Worm (Caenorhabditis elegans) whole organism, early embryonic: Measurements from ENCODE around the gene elc-2.
"Not testable (repeated sequence)": the region's sequence is repeated elsewhere in the genome, so short reads cannot be mapped to it uniquely, and the experiment has no call there.

Source experiments
- B0310.2 ChIP-seq: sonication (generic microtip); optimal IDR thresholded peaks from 2 replicates; lab custom pipeline; 2016; ENCODE audit warnings: mild to moderate bottlenecking, missing genetic modification characterization, missing compliant biosample characterization
- F13C5.2 ChIP-seq: sonication (generic microtip); optimal IDR thresholded peaks from 2 replicates; lab custom pipeline; 2017; ENCODE audit warnings: mild to moderate bottlenecking, missing genetic modification characterization, inconsistent platforms, missing compliant biosample characterization
- aly-1 ChIP-seq: sonication (generic microtip); optimal IDR thresholded peaks from 2 replicates; lab custom pipeline; 2016; ENCODE audit warnings: missing genetic modification characterization, missing compliant biosample characterization
- ama-1 ChIP-seq: fragments of 150-350 bp; optimal IDR thresholded peaks from 2 replicates; lab custom pipeline; 2014
- ceh-13 ChIP-seq: fragments of 200-800 bp; sonication (Bioruptor generic); optimal IDR thresholded peaks from 2 replicates; lab custom pipeline; 2018; ENCODE audit warnings: mild to moderate bottlenecking, missing genetic modification characterization, missing compliant biosample characterization
- ceh-36 ChIP-seq: sonication (generic microtip); optimal IDR thresholded peaks from 2 replicates; lab custom pipeline; 2016; ENCODE audit warnings: missing genetic modification characterization, inconsistent platforms, missing compliant biosample characterization
- ets-7 ChIP-seq: sonication (generic microtip); optimal IDR thresholded peaks from 2 replicates; lab custom pipeline; 2016; ENCODE audit warnings: missing genotype, missing genetic modification characterization, missing compliant biosample characterization
- flt-1 ChIP-seq: fragments of 200-800 bp; sonication (Bioruptor generic); IDR thresholded peaks from 2 replicates; pipeline ENCODE4 v1.3.6; 2022; ENCODE audit warnings: missing genetic modification characterization, missing compliant biosample characterization
- hmbx-1 ChIP-seq: sonication (generic microtip); optimal IDR thresholded peaks from 2 replicates; lab custom pipeline; 2016; ENCODE audit warnings: mild to moderate bottlenecking, missing genetic modification characterization, missing compliant biosample characterization
- hmg-4 ChIP-seq: fragments of 200-800 bp; sonication (Bioruptor generic); optimal IDR thresholded peaks from 2 replicates; lab custom pipeline; 2018; ENCODE audit warnings: mild to moderate bottlenecking, missing genetic modification characterization, missing compliant biosample characterization
- hnd-1 ChIP-seq: sonication (generic microtip); optimal IDR thresholded peaks from 2 replicates; lab custom pipeline; 2016; ENCODE audit warnings: missing genetic modification characterization, missing compliant biosample characterization
- pes-1 ChIP-seq: fragments of 200-800 bp; sonication (Bioruptor generic); IDR thresholded peaks from 2 replicates; pipeline ENCODE4 v1.3.6; 2022; ENCODE audit warnings: missing genetic modification reagents, missing genetic modification characterization, missing compliant biosample characterization
- scrt-1 ChIP-seq: fragments of 200-800 bp; sonication (Bioruptor generic); IDR thresholded peaks from 2 replicates; pipeline ENCODE4 v1.3.6; 2022; ENCODE audit warnings: missing genetic modification characterization, missing compliant biosample characterization
- sea-1 ChIP-seq: fragments of 200-800 bp; sonication (Bioruptor generic); conservative IDR thresholded peaks from 2 replicates; pipeline ENCODE4 v1.3.6; 2022; ENCODE audit warnings: missing genetic modification characterization, missing compliant biosample characterization
- tbx-11 ChIP-seq: fragments of 200-800 bp; sonication (Bioruptor generic); IDR thresholded peaks from 2 replicates; pipeline ENCODE4 v1.3.6; 2022; ENCODE audit warnings: missing genetic modification characterization, missing compliant biosample characterization
- tbx-37 ChIP-seq: fragments of 200-800 bp; sonication (Bioruptor generic); conservative IDR thresholded peaks from 2 replicates; pipeline ENCODE4 v1.3.6; 2022; ENCODE audit warnings: missing genetic modification reagents, missing genetic modification characterization, missing compliant biosample characterization
- tra-4 ChIP-seq: sonication (generic microtip); optimal IDR thresholded peaks from 2 replicates; lab custom pipeline; 2017; ENCODE audit warnings: missing genetic modification characterization, missing compliant biosample characterization

The elc-2 gene

ce11 chrX:1796067-1796466, 18.2 kb upstream of the elc-2 start:
- no peak for TF ChIP-seq scrt-1
- no peak for TF ChIP-seq tbx-37 (GFP tag; lab: Robert Waterston, UW)
- TF ChIP-seq ets-7 (tag; lab: Kevin White, UChicago) = no peak
- TF ChIP-seq tbx-11 (GFP tag; lab: Robert Waterston, UW) = no peak

- TF ChIP-seq F13C5.2 (tag; lab: Kevin White, UChicago) (no peak), ama-1 (lab: Kevin White, UChicago) (no peak), hnd-1 (tag; lab: Kevin White, UChicago) (no peak), aly-1 (tag; lab: Kevin White, UChicago) (no peak), ceh-13 (GFP tag; lab: Kevin White, UChicago) (no peak), tbx-11 (GFP tag; lab: Robert Waterston, UW) (no peak), sea-1 (GFP tag; lab: Robert Waterston, UW) (no peak), ceh-36 (no peak), hmbx-1 (no peak), scrt-1 (no peak), hmg-4 (no peak), tbx-37 (GFP tag; lab: Robert Waterston, UW) (no peak), pes-1 (no peak), tra-4 (tag; lab: Kevin White, UChicago) (no peak), B0310.2 (tag; lab: Kevin White, UChicago) (no peak), flt-1 (GFP tag; lab: Robert Waterston, UW) (no peak), ets-7 (tag; lab: Kevin White, UChicago) (no peak)
Measured at ce11 chrX:1791095-1791494, 13.2 kb upstream of the elc-2 start.

ce11 chrX:1786607-1787006, 8.7 kb upstream of the elc-2 start, which contains the start of gene arg-1:
arg-1 (plus strand) TSS chrX:1786907.
- TF ChIP-seq hmg-4 = no peak
- TF ChIP-seq flt-1 (GFP tag; lab: Robert Waterston, UW) = no peak
- TF ChIP-seq ama-1 (lab: Kevin White, UChicago) = no peak
- TF ChIP-seq hmbx-1 = no peak
- TF ChIP-seq hnd-1 (tag; lab: Kevin White, UChicago) = no peak
- no peak for TF ChIP-seq pes-1
- TF ChIP-seq ceh-36 = no peak
- no peak for TF ChIP-seq scrt-1
- TF ChIP-seq tra-4 (tag; lab: Kevin White, UChicago) = no peak
- no peak for TF ChIP-seq F13C5.2 (tag; lab: Kevin White, UChicago)
- no peak for TF ChIP-seq B0310.2 (tag; lab: Kevin White, UChicago)
- no peak for TF ChIP-seq ceh-13 (GFP tag; lab: Kevin White, UChicago)
- no peak for TF ChIP-seq tbx-11 (GFP tag; lab: Robert Waterston, UW)

ce11 chrX:1785692-1786091, 7.8 kb upstream of the elc-2 start:
- TF ChIP-seq scrt-1 (no peak), tra-4 (tag; lab: Kevin White, UChicago) (no peak), ceh-13 (GFP tag; lab: Kevin White, UChicago) (no peak), ama-1 (lab: Kevin White, UChicago) (no peak), tbx-11 (GFP tag; lab: Robert Waterston, UW) (no peak), flt-1 (GFP tag; lab: Robert Waterston, UW) (no peak), ceh-36 (no peak), hnd-1 (tag; lab: Kevin White, UChicago) (no peak), aly-1 (tag; lab: Kevin White, UChicago) (no peak), tbx-37 (GFP tag; lab: Robert Waterston, UW) (no peak), sea-1 (GFP tag; lab: Robert Waterston, UW) (no peak), hmg-4 (no peak)

- no peak for TF ChIP-seq scrt-1
- TF ChIP-seq flt-1 (GFP tag; lab: Robert Waterston, UW) = no peak
- TF ChIP-seq tra-4 (tag; lab: Kevin White, UChicago) = no peak
- no peak for TF ChIP-seq hmg-4
- no peak for TF ChIP-seq B0310.2 (tag; lab: Kevin White, UChicago)
- no peak for TF ChIP-seq ets-7 (tag; lab: Kevin White, UChicago)
- no peak for TF ChIP-seq ceh-13 (GFP tag; lab: Kevin White, UChicago)
- TF ChIP-seq ceh-36 = no peak
- TF ChIP-seq aly-1 (tag; lab: Kevin White, UChicago) = no peak
- no peak for TF ChIP-seq tbx-37 (GFP tag; lab: Robert Waterston, UW)
- TF ChIP-seq tbx-11 (GFP tag; lab: Robert Waterston, UW) = no peak
- no peak for TF ChIP-seq ama-1 (lab: Kevin White, UChicago)
- no peak for TF ChIP-seq hnd-1 (tag; lab: Kevin White, UChicago)
- TF ChIP-seq pes-1 = no peak
- no peak for TF ChIP-seq hmbx-1
- no peak for TF ChIP-seq sea-1 (GFP tag; lab: Robert Waterston, UW)
- TF ChIP-seq F13C5.2 (tag; lab: Kevin White, UChicago) = no peak
Measured at ce11 chrX:1769636-1770035, 8.3 kb downstream of the elc-2 start.

ce11 chrX:1748476-1748875, 29.4 kb downstream of the elc-2 start, which contains the start of gene Y75D11A.6:
Y75D11A.6 (minus strand) TSS chrX:1748576.
- not testable (repeated sequence) for TF ChIP-seq tra-4 (tag; lab: Kevin White, UChicago); ama-1 (lab: Kevin White, UChicago); tbx-37 (GFP tag; lab: Robert Waterston, UW)

- not testable (repeated sequence) for TF ChIP-seq ets-7 (tag; lab: Kevin White, UChicago); sea-1 (GFP tag; lab: Robert Waterston, UW); hmg-4
Measured at ce11 chrX:1746117-1746516, 31.8 kb downstream of the elc-2 start, which contains the start of gene Y75D11A.3. Y75D11A.3 (minus strand) TSS chrX:1746217.

ce11 chrX:1742530-1742929, 35.4 kb downstream of the elc-2 start, which contains the start of gene Y75D11A.2:
Y75D11A.2 (plus strand) TSS chrX:1742830.
- TF ChIP-seq ceh-36; ceh-13 (GFP tag; lab: Kevin White, UChicago); tbx-11 (GFP tag; lab: Robert Waterston, UW): not testable (repeated sequence)
